Fruit fly (Drosophila melanogaster) whole organism, pupa: Measurements from ENCODE around the gene Or85c.

Experiments used
- CG10348 ChIP-seq: fragments of 200-800 bp; sonication (Bioruptor generic); IDR thresholded peaks from 2 replicates; pipeline ENCODE4 v1.3.6; 2022; ENCODE audit warnings: missing biosample characterization, missing genetic modification characterization
- CG12605 ChIP-seq: fragments of 200-800 bp; sonication (Bioruptor generic); IDR thresholded peaks from 2 replicates; pipeline ENCODE4 v1.3.6; 2022; ENCODE audit warnings: missing biosample characterization, missing genetic modification characterization
- CG13204 ChIP-seq: fragments of 200-800 bp; sonication (Bioruptor generic); optimal IDR thresholded peaks from 2 replicates; lab custom pipeline; 2018; ENCODE audit warnings: missing biosample characterization, mild to moderate bottlenecking, missing genetic modification characterization, moderate library complexity
- CG14655 ChIP-seq: fragments of 200-800 bp; sonication (Bioruptor generic); optimal IDR thresholded peaks from 3 replicates; lab custom pipeline; 2017; ENCODE audit warnings: mild to moderate bottlenecking, missing biosample characterization, missing genetic modification reagents, missing genetic modification characterization
- CG15710 ChIP-seq: fragments of 200-800 bp; sonication (Bioruptor generic); optimal IDR thresholded peaks from 2 replicates; lab custom pipeline; 2018; ENCODE audit warnings: missing biosample characterization, mild to moderate bottlenecking, missing genetic modification characterization, moderate library complexity
- CG17806 ChIP-seq: fragments of 200-800 bp; sonication (Bioruptor generic); optimal IDR thresholded peaks from 2 replicates; lab custom pipeline; 2018; ENCODE audit warnings: missing biosample characterization, mild to moderate bottlenecking, missing genetic modification characterization, moderate library complexity
- CG32121 ChIP-seq: fragments of 200-800 bp; sonication (Bioruptor generic); IDR thresholded peaks from 2 replicates; pipeline ENCODE4 v1.3.6; 2022; ENCODE audit warnings: missing biosample characterization, missing genetic modification characterization
- CG34367 ChIP-seq: fragments of 200-800 bp; sonication (Bioruptor generic); optimal IDR thresholded peaks from 2 replicates; lab custom pipeline; 2018; ENCODE audit warnings: missing biosample characterization, mild to moderate bottlenecking, missing genetic modification characterization
- CG4496 ChIP-seq: fragments of 200-800 bp; sonication (Bioruptor generic); IDR thresholded peaks from 3 replicates; pipeline ENCODE4 v1.3.6; 2022; ENCODE audit warnings: missing biosample characterization, missing genetic modification characterization
- CG8159 ChIP-seq: fragments of 200-800 bp; sonication (Bioruptor generic); optimal IDR thresholded peaks from 3 replicates; lab custom pipeline; 2018; ENCODE audit warnings: missing biosample characterization, mild to moderate bottlenecking, missing genetic modification characterization, moderate library complexity
- CG8301 ChIP-seq: fragments of 200-800 bp; sonication (Bioruptor generic); optimal IDR thresholded peaks from 2 replicates; lab custom pipeline; 2018; ENCODE audit warnings: missing biosample characterization, mild to moderate bottlenecking, missing genetic modification characterization
- CG9948 ChIP-seq: fragments of 200-800 bp; sonication (Bioruptor generic); optimal IDR thresholded peaks from 2 replicates; lab custom pipeline; 2018; ENCODE audit warnings: missing biosample characterization, mild to moderate bottlenecking, missing genetic modification characterization, moderate library complexity
- D1 ChIP-seq: fragments of 200-800 bp; sonication (Bioruptor generic); optimal IDR thresholded peaks from 2 replicates; lab custom pipeline; 2018; ENCODE audit warnings: missing biosample characterization, mild to moderate bottlenecking, missing genetic modification characterization, moderate library complexity
- EcR ChIP-seq: fragments of 200-800 bp; sonication (Bioruptor generic); optimal IDR thresholded peaks from 3 replicates; lab custom pipeline; 2019; ENCODE audit warnings: missing biosample characterization, missing genetic modification characterization, mild to moderate bottlenecking, moderate library complexity, missing genetic modification reagents
- Ets98B ChIP-seq: fragments of 200-800 bp; sonication (Bioruptor generic); IDR thresholded peaks from 2 replicates; pipeline ENCODE4 v1.3.6; 2022; ENCODE audit warnings: missing biosample characterization, missing genetic modification characterization
- Pif1A ChIP-seq: fragments of 200-800 bp; sonication (Bioruptor generic); optimal IDR thresholded peaks from 3 replicates; lab custom pipeline; 2016; ENCODE audit warnings: missing biosample characterization, missing genetic modification characterization
- Pif1B ChIP-seq: fragments of 200-800 bp; sonication (Bioruptor generic); optimal IDR thresholded peaks from 3 replicates; lab custom pipeline; 2016; ENCODE audit warnings: missing biosample characterization, missing genetic modification characterization
- Snoo ChIP-seq: fragments of 200-800 bp; sonication (Bioruptor generic); optimal IDR thresholded peaks from 3 replicates; lab custom pipeline; 2017; ENCODE audit warnings: missing biosample characterization, mild to moderate bottlenecking, missing genetic modification characterization, inconsistent platforms
- fd96Ca ChIP-seq: fragments of 200-800 bp; sonication (Bioruptor generic); IDR thresholded peaks from 3 replicates; pipeline ENCODE4 v1.3.6; 2022; ENCODE audit warnings: missing biosample characterization, missing genetic modification characterization
- gl ChIP-seq: fragments of 200-800 bp; sonication (Bioruptor generic); optimal IDR thresholded peaks from 2 replicates; lab custom pipeline; 2018; ENCODE audit warnings: missing biosample characterization, mild to moderate bottlenecking, missing genetic modification characterization
- rn ChIP-seq: fragments of 200-800 bp; sonication (Bioruptor generic); IDR thresholded peaks from 2 replicates; pipeline ENCODE4 v1.3.6; 2022; ENCODE audit warnings: missing biosample characterization, missing genetic modification characterization

Or85c gene

DNA sequence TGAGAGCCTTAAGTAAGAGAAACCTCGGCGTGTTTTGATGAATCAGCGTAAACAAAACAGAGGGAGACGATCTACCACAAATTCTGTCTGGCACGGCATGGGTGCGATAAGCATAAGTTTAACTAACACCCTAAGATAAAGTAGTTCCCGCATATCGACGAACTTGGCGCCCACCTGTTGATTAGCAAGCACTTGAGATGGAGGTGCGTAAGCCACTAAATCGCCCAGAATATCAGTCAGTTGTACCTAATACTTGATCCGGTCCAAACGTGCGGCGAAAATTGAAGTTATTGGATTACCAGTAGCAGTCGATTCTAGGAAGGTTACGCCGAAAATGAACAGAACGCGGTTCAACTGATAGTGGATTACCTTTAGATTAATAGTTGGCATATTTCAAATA is 8.7 kb upstream of the Or85c start, which contains the start of gene CG31454:
TSS of gene CG31454 (plus strand) at position 160 of the 400 bp plus-strand sequence.
- no peak for TF ChIP-seq Pif1B
- no peak for TF ChIP-seq CG10348
- TF ChIP-seq Ets98B = no peak
- TF ChIP-seq CG32121 (GFP tag; lab: Robert Waterston, UW) = no peak
- TF ChIP-seq CG14655 (GFP tag; lab: Kevin White, UChicago) = no peak
- TF ChIP-seq fd96Ca = no peak
- TF ChIP-seq rn (GFP tag; lab: Robert Waterston, UW) = no peak
- no peak for TF ChIP-seq CG12605 (GFP tag; lab: Robert Waterston, UW)
- TF ChIP-seq CG17806 (tag; lab: Kevin White, UChicago) = no peak
- TF ChIP-seq gl (tag; lab: Kevin White, UChicago) = no peak
- no peak for TF ChIP-seq CG4496 (GFP tag; lab: Robert Waterston, UW)
- no peak for TF ChIP-seq CG9948 (tag; lab: Kevin White, UChicago)
- no peak for TF ChIP-seq CG15710 (tag; lab: Kevin White, UChicago)

DNA sequence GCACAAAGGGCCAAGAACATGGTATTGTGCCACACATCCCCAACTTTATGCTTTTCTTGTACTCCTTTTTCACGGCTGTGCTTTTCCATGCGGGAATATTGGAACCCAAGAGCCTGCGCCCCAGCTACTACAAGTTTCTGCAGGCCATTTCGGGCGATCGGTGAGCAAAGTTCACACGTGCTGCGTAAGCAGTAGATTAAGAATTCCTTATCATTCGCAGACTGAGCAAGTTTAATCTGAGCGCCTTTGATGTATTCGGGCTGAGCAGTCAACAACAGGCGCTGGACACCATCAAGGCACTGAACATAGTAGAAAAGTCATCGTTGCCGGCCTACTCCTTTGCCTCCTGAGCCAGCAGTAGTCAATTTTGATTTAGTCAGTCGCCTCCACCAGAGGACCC is 8.0 kb upstream of the Or85c start:
- TF ChIP-seq Pif1A = no peak
- TF ChIP-seq CG13204 (GFP tag; lab: Kevin White, UChicago) = no peak
- no peak for TF ChIP-seq CG10348
- no peak for TF ChIP-seq CG15710 (tag; lab: Kevin White, UChicago)

DNA sequence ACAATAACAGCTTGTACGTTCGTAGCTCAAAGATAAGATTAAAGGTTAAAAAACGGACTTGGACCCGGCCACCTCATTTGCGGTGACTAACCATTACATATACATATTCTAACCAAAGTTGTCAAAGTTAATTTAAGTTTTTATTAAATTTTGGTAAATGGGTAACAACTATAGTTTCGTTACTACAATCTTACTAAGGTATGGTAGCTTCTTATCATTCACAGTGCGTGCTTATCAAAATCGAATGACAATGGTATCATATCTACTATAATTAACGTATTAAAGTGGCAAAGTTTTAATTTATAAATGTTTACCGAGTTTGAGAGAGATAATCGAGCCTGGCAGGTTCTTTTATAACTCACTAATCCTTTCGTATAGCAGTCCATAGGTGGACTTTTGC is 6.3 kb upstream of the Or85c start:
- TF ChIP-seq CG12605 (GFP tag; lab: Robert Waterston, UW) = no peak
- TF ChIP-seq Pif1A = no peak
- TF ChIP-seq CG10348 = no peak
- TF ChIP-seq gl (tag; lab: Kevin White, UChicago) = no peak
- no peak for TF ChIP-seq Ets98B
- TF ChIP-seq D1 (tag; lab: Kevin White, UChicago) = no peak
- no peak for TF ChIP-seq CG13204 (GFP tag; lab: Kevin White, UChicago)
- TF ChIP-seq CG15710 (tag; lab: Kevin White, UChicago) = no peak
- TF ChIP-seq fd96Ca = no peak
- no peak for TF ChIP-seq CG34367 (tag; lab: Kevin White, UChicago)
- TF ChIP-seq rn (GFP tag; lab: Robert Waterston, UW) = no peak
- TF ChIP-seq CG8301 (tag; lab: Kevin White, UChicago) = no peak
- no peak for TF ChIP-seq CG8159 (tag; lab: Kevin White, UChicago)
- no peak for TF ChIP-seq CG17806 (tag; lab: Kevin White, UChicago)

DNA sequence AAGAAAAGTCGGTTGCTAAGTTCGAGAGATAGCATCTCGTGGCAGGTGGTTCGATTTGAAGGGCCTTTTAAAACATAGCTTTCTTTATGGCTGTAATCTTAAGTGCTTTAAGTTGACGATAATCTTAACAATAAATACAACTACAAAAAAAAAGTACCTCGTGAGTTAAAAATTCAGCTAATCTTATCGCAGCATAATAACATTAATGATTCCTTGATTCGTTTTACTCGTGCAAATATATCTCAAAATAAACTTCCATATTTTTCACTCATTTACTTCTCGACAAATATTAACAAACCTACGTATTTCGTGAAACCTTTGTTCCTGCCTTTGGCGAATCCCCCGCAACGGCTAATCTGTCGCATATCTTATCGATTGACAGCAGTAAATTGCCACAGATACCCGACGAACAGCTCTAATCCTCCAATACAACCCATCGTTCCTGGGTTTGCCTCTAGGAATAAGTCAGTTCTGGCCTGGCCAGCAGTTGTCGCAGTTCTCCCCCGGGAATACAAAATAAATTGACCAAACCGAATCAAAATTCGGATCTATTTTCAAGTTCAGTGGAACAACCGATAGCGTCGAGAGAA is 5.8 kb upstream of the Or85c start:
- TF ChIP-seq Ets98B = no peak
- no peak for TF ChIP-seq CG12605 (GFP tag; lab: Robert Waterston, UW)

DNA sequence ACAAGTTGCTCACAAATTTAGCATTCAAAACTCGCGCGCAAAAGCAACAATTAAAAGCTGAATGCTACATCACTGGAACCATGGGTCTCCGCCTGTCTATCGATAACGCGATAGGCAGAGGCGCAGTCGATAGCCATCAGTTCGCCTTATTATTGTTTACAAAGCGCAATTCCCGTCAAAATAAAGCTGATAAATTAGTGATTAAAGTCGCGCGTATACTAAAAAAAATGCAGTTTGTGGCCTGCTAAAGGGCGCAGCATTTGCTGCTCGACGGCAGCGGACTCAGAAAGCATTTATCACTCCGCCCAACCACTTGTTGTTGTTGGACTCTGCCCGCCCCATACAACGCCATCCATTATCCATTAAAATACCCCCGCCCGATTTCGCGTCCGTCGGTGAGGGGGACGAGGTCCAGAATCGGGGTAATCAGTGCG is 4.9 kb upstream of the Or85c start, which contains the start of gene CG11737:
TSS of gene CG11737 (plus strand) at position 117 of the 434 bp plus-strand sequence.
- TF ChIP-seq CG9948 (tag; lab: Kevin White, UChicago) = no peak
- TF ChIP-seq Snoo = no peak
- peak; percentile 77 for TF ChIP-seq CG12605 (GFP tag; lab: Robert Waterston, UW)
- TF ChIP-seq fd96Ca = peak; percentile 33; the same call in 1 of the 3 replicates
- TF ChIP-seq CG34367 (tag; lab: Kevin White, UChicago) = peak; percentile 12
- peak; percentile 70; the same call in 1 of the 3 replicates for TF ChIP-seq CG4496 (GFP tag; lab: Robert Waterston, UW)
- peak; percentile 50 for TF ChIP-seq CG13204 (GFP tag; lab: Kevin White, UChicago)
- no peak for TF ChIP-seq rn (GFP tag; lab: Robert Waterston, UW)
- no peak for TF ChIP-seq Pif1B
- no peak for TF ChIP-seq CG10348
- TF ChIP-seq gl (tag; lab: Kevin White, UChicago) = peak; percentile 37
- peak; percentile 32 for TF ChIP-seq CG14655 (GFP tag; lab: Kevin White, UChicago)
- peak; percentile 27 for TF ChIP-seq CG8159 (tag; lab: Kevin White, UChicago)

DNA sequence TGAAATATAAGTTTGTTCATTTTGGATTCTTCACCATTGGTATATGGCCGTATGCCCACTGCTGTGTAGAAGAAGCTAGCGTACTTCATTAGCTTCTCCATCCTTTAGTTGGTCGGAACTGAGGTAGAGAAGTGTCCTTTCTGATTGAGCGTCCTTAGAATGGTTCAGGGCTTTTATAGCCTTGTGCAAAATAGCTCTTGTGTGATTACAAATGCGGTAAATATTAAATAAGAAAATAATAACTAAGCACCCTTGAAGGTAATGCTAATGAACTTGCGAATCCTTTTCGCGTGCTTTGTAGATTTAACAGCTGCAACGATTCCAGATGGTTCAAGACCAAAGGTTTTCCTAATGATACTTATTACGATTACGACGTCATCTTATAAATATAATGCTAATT is 1.6 kb downstream of the Or85c start, which contains the start of gene Or85b:
TSS of gene Or85b (minus strand) at position 101 of the 400 bp plus-strand sequence.
- no peak for TF ChIP-seq Pif1A
- no peak for TF ChIP-seq D1 (tag; lab: Kevin White, UChicago)
- no peak for TF ChIP-seq CG34367 (tag; lab: Kevin White, UChicago)
- TF ChIP-seq CG15710 (tag; lab: Kevin White, UChicago) = no peak
- no peak for TF ChIP-seq CG17806 (tag; lab: Kevin White, UChicago)
- no peak for TF ChIP-seq CG10348
- no peak for TF ChIP-seq Snoo
- no peak for TF ChIP-seq CG32121 (GFP tag; lab: Robert Waterston, UW)
- no peak for TF ChIP-seq CG8301 (tag; lab: Kevin White, UChicago)
- no peak for TF ChIP-seq CG8159 (tag; lab: Kevin White, UChicago)

DNA sequence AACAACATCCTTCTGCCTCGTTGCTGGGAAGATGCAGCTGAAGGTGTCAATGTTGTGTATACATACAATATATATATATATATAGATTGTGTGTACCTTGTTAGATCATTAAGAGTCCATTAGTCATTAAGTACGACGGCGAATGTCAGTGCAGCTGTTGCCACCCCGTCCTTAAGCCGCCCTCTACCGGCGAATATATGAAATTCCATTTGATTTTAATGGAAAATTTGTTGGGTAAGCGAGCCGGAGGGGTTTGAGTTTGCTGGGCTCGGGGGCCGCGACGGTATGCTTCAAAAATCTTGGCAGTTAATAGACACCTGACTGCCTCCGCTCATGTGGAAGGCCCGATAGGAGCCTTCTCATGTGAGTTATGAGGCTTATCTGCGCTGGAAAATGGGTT is 28.2 kb downstream of the Or85c start:
- no peak for TF ChIP-seq gl (tag; lab: Kevin White, UChicago)
- no peak for TF ChIP-seq CG13204 (GFP tag; lab: Kevin White, UChicago)
- no peak for TF ChIP-seq EcR (GFP tag; lab: Kevin White, UChicago)
- no peak for TF ChIP-seq CG32121 (GFP tag; lab: Robert Waterston, UW)
- TF ChIP-seq Pif1A = no peak
- no peak for TF ChIP-seq CG9948 (tag; lab: Kevin White, UChicago)
- no peak for TF ChIP-seq fd96Ca
- no peak for TF ChIP-seq CG4496 (GFP tag; lab: Robert Waterston, UW)
- no peak for TF ChIP-seq Snoo
- no peak for TF ChIP-seq CG17806 (tag; lab: Kevin White, UChicago)
- no peak for TF ChIP-seq CG10348
- no peak for TF ChIP-seq CG8159 (tag; lab: Kevin White, UChicago)
